Fruit fly (Drosophila melanogaster) whole organism, embryonic: Measurements from ENCODE around the gene Jupiter.
A peak's percentile ranks its signal among the peaks of the same experiment; 100 is the strongest.

Experiments used
- Abd-B ChIP-seq: fragments of 200-800 bp; sonication (Bioruptor generic); optimal IDR thresholded peaks from 2 replicates; lab custom pipeline; 2018; ENCODE audit warnings: missing biosample characterization, mild to moderate bottlenecking, missing genetic modification characterization, moderate library complexity
- Aef1 ChIP-seq: fragments of 200-800 bp; sonication (Bioruptor generic); IDR thresholded peaks from 3 replicates; pipeline ENCODE4 v1.3.6; 2022; ENCODE audit warnings: missing biosample characterization, missing genetic modification characterization
- B-H2 ChIP-seq: fragments of 200-800 bp; sonication (Bioruptor generic); optimal IDR thresholded peaks from 2 replicates; lab custom pipeline; 2018; ENCODE audit warnings: missing biosample characterization, mild to moderate bottlenecking, missing genetic modification characterization
- CG1024 ChIP-seq: fragments of 200-800 bp; sonication (Bioruptor generic); IDR thresholded peaks from 2 replicates; pipeline ENCODE4 v1.3.6; 2022; ENCODE audit warnings: missing biosample characterization, missing genetic modification characterization
- CG10654 ChIP-seq: fragments of 200-800 bp; sonication (Bioruptor generic); optimal IDR thresholded peaks from 2 replicates; lab custom pipeline; 2016; ENCODE audit warnings: missing biosample characterization, missing genetic modification characterization
- CG11085 ChIP-seq: fragments of 200-800 bp; sonication (Bioruptor generic); IDR thresholded peaks from 2 replicates; pipeline ENCODE4 v1.3.6; 2022; ENCODE audit warnings: missing biosample characterization, missing genetic modification characterization
- CG11398 ChIP-seq: fragments of 200-800 bp; sonication (Bioruptor generic); optimal IDR thresholded peaks from 2 replicates; lab custom pipeline; 2016; ENCODE audit warnings: missing biosample characterization, missing genetic modification characterization
- CG11504 ChIP-seq: fragments of 200-800 bp; sonication (Bioruptor generic); optimal IDR thresholded peaks from 3 replicates; lab custom pipeline; 2019; ENCODE audit warnings: missing biosample characterization, mild to moderate bottlenecking, missing genetic modification characterization, moderate library complexity
- CG11560 ChIP-seq: fragments of 200-800 bp; sonication (Bioruptor generic); IDR thresholded peaks from 3 replicates; pipeline ENCODE4 v1.3.6; 2022; ENCODE audit warnings: missing biosample characterization, missing genetic modification characterization
- CG14441 ChIP-seq: fragments of 200-800 bp; sonication (Bioruptor generic); IDR thresholded peaks from 2 replicates; pipeline ENCODE4 v1.3.6; 2022; ENCODE audit warnings: missing biosample characterization, missing genetic modification characterization
- CG16813 ChIP-seq: fragments of 200-800 bp; sonication (Bioruptor generic); IDR thresholded peaks from 3 replicates; pipeline ENCODE4 v1.3.6; 2022; ENCODE audit warnings: missing biosample characterization, missing genetic modification characterization; ENCODE audit not compliant: partially characterized antibody
- CG17568 ChIP-seq: fragments of 200-800 bp; sonication (Bioruptor generic); optimal IDR thresholded peaks from 2 replicates; lab custom pipeline; 2018; ENCODE audit warnings: missing biosample characterization, mild to moderate bottlenecking, missing genetic modification characterization, moderate library complexity
- CG33213 ChIP-seq: fragments of 200-800 bp; sonication (Bioruptor generic); optimal IDR thresholded peaks from 3 replicates; lab custom pipeline; 2016; ENCODE audit warnings: missing biosample characterization, missing genetic modification characterization
- CG3726 ChIP-seq: fragments of 200-800 bp; sonication (Bioruptor generic); IDR thresholded peaks from 3 replicates; pipeline ENCODE4, ENCODE4 v1.3.6; 2022; ENCODE audit warnings: missing biosample characterization, missing genetic modification characterization
- CG3838 ChIP-seq: fragments of 200-800 bp; sonication (Bioruptor generic); optimal IDR thresholded peaks from 3 replicates; lab custom pipeline; 2016; ENCODE audit warnings: missing biosample characterization, missing genetic modification characterization
- CG6765 ChIP-seq: fragments of 200-800 bp; sonication (Bioruptor generic); optimal IDR thresholded peaks from 3 replicates; lab custom pipeline; 2017; ENCODE audit warnings: missing biosample characterization, mild to moderate bottlenecking, missing genetic modification characterization
- CG9215 ChIP-seq: fragments of 200-800 bp; sonication (Bioruptor generic); IDR thresholded peaks from 2 replicates; pipeline ENCODE4 v1.3.6; 2022; ENCODE audit warnings: missing biosample characterization, missing genetic modification characterization
- CG9727 ChIP-seq: fragments of 200-800 bp; sonication (Bioruptor generic); optimal IDR thresholded peaks from 3 replicates; lab custom pipeline; 2017; ENCODE audit warnings: missing biosample characterization, mild to moderate bottlenecking, missing genetic modification characterization
- CHES-1-like ChIP-seq: fragments of 200-800 bp; sonication (Bioruptor generic); optimal IDR thresholded peaks from 2 replicates; lab custom pipeline; 2016; ENCODE audit warnings: missing biosample characterization, missing genetic modification characterization
- Camta ChIP-seq: fragments of 200-800 bp; sonication (Bioruptor generic); optimal IDR thresholded peaks from 2 replicates; lab custom pipeline; 2016; ENCODE audit warnings: missing biosample characterization, missing genetic modification characterization
- CkIIα-i1 ChIP-seq: fragments of 200-800 bp; sonication (Bioruptor generic); IDR thresholded peaks from 2 replicates; pipeline ENCODE4 v1.3.6; 2022; ENCODE audit warnings: missing biosample characterization, missing genetic modification characterization
- CrebB ChIP-seq: fragments of 200-800 bp; sonication (Bioruptor generic); optimal IDR thresholded peaks from 3 replicates; lab custom pipeline; 2018; ENCODE audit warnings: missing biosample characterization, mild to moderate bottlenecking, missing genetic modification characterization
- Dad ChIP-seq: fragments of 200-800 bp; sonication (Bioruptor generic); optimal IDR thresholded peaks from 3 replicates; lab custom pipeline; 2016; ENCODE audit warnings: missing biosample characterization, missing genetic modification characterization
- GATAe ChIP-seq: fragments of 200-800 bp; sonication (Bioruptor generic); conservative IDR thresholded peaks from 2 replicates; pipeline ENCODE4 v1.3.6; 2022; ENCODE audit warnings: missing biosample characterization, missing genetic modification characterization
- H15 ChIP-seq: fragments of 200-800 bp; sonication (Bioruptor generic); IDR thresholded peaks from 3 replicates; pipeline ENCODE4 v1.3.6; 2022; ENCODE audit warnings: missing biosample characterization, missing genetic modification characterization
- Hmr ChIP-seq: fragments of 200-800 bp; sonication (Bioruptor generic); optimal IDR thresholded peaks from 3 replicates; lab custom pipeline; 2017; ENCODE audit warnings: mild to moderate bottlenecking, missing biosample characterization, missing genetic modification reagents, missing genetic modification characterization
- Hmx ChIP-seq: fragments of 200-800 bp; sonication (Bioruptor generic); optimal IDR thresholded peaks from 2 replicates; lab custom pipeline; 2016; ENCODE audit warnings: missing biosample characterization, missing genetic modification characterization
- Jarid2 ChIP-seq: fragments of 200-800 bp; sonication (Bioruptor generic); optimal IDR thresholded peaks from 3 replicates; lab custom pipeline; 2017; ENCODE audit warnings: mild to moderate bottlenecking, missing biosample characterization, missing genetic modification reagents, missing genetic modification characterization
- MBD-R2 ChIP-seq: fragments of 200-800 bp; sonication (Bioruptor generic); IDR thresholded peaks from 2 replicates; pipeline ENCODE4 v1.3.6; 2022; ENCODE audit warnings: missing biosample characterization, missing genetic modification characterization
- Rx ChIP-seq: fragments of 200-800 bp; sonication (Bioruptor generic); IDR thresholded peaks from 2 replicates; pipeline ENCODE4 v1.3.6; 2022; ENCODE audit warnings: missing biosample characterization, missing genetic modification characterization
- Taf1 ChIP-seq: fragments of 200-800 bp; sonication (Bioruptor generic); IDR thresholded peaks from 2 replicates; pipeline ENCODE4 v1.3.6; 2022; ENCODE audit warnings: missing biosample characterization, missing genetic modification characterization
- Xrp1 ChIP-seq: fragments of 200-800 bp; sonication (Bioruptor generic); IDR thresholded peaks from 2 replicates; pipeline ENCODE4 v1.3.6; 2022; ENCODE audit warnings: missing biosample characterization, missing genetic modification characterization
- ab ChIP-seq: fragments of 200-800 bp; sonication (Bioruptor generic); optimal IDR thresholded peaks from 2 replicates; lab custom pipeline; 2016; ENCODE audit warnings: missing biosample characterization, missing genetic modification characterization
- al ChIP-seq: fragments of 200-800 bp; sonication (Bioruptor generic); IDR thresholded peaks from 2 replicates; pipeline ENCODE4 v1.3.6; 2022; ENCODE audit warnings: missing biosample characterization, missing genetic modification characterization
- caup ChIP-seq: fragments of 200-800 bp; sonication (Bioruptor generic); optimal IDR thresholded peaks from 3 replicates; lab custom pipeline; 2017; ENCODE audit warnings: missing biosample characterization, mild to moderate bottlenecking, missing genetic modification characterization, moderate library complexity; ENCODE audit not compliant: severe bottlenecking
- dimm ChIP-seq: fragments of 200-800 bp; sonication (Bioruptor generic); IDR thresholded peaks from 2 replicates; pipeline ENCODE4 v1.3.6; 2022; ENCODE audit warnings: missing biosample characterization, missing genetic modification characterization
- disco-r ChIP-seq: fragments of 200-800 bp; sonication (Bioruptor generic); optimal IDR thresholded peaks from 2 replicates; lab custom pipeline; 2016; ENCODE audit warnings: missing biosample characterization, missing genetic modification characterization
- gt ChIP-seq: fragments of 200-800 bp; sonication (Bioruptor generic); IDR thresholded peaks from 2 replicates; pipeline ENCODE4 v1.3.6; 2022; ENCODE audit warnings: missing biosample characterization, missing genetic modification characterization
- hb ChIP-seq: fragments of 200-800 bp; sonication (Bioruptor generic); IDR thresholded peaks from 3 replicates; pipeline ENCODE4 v1.3.6; 2022; ENCODE audit warnings: missing biosample characterization, missing genetic modification characterization; ENCODE audit not compliant: partially characterized antibody
- hkb ChIP-seq, 2 experiments: fragments of 200-800 bp in 1 of 2; fragments of >200 bp in 1 of 2; sonication (Bioruptor generic) in 1 of 2; IDR thresholded peaks in 1 of 2; optimal IDR thresholded peaks in 1 of 2; 2 replicates each; pipeline versions ENCODE4 v1.3.6 to Lab custom; 2017 to 2022; ENCODE audit warnings: missing biosample characterization in 1 of 2, missing genetic modification characterization in 1 of 2
- inv ChIP-seq: fragments of 200-800 bp; sonication (Bioruptor generic); IDR thresholded peaks from 2 replicates; pipeline ENCODE4 v1.3.6; 2022; ENCODE audit warnings: missing biosample characterization, missing genetic modification characterization; ENCODE audit not compliant: partially characterized antibody
- jigr1 ChIP-seq: fragments of 200-800 bp; sonication (Bioruptor generic); IDR thresholded peaks from 3 replicates; pipeline ENCODE4 v1.3.6; 2022; ENCODE audit warnings: missing biosample characterization, missing genetic modification characterization
- lbe ChIP-seq: fragments of 200-800 bp; sonication (Bioruptor generic); optimal IDR thresholded peaks from 2 replicates; lab custom pipeline; 2016; ENCODE audit warnings: missing biosample characterization, mild to moderate bottlenecking, missing genetic modification characterization
- luna ChIP-seq: fragments of 200-800 bp; sonication (Bioruptor generic); optimal IDR thresholded peaks from 2 replicates; lab custom pipeline; 2016; ENCODE audit warnings: missing biosample characterization, missing genetic modification characterization
- mld ChIP-seq: fragments of 200-800 bp; sonication (Bioruptor generic); IDR thresholded peaks from 3 replicates; pipeline ENCODE4 v1.3.6; 2022; ENCODE audit warnings: missing biosample characterization, missing genetic modification characterization; ENCODE audit not compliant: partially characterized antibody
- pb ChIP-seq: fragments of 200-800 bp; sonication (Bioruptor generic); optimal IDR thresholded peaks from 3 replicates; lab custom pipeline; 2016; ENCODE audit warnings: missing biosample characterization, missing genetic modification characterization
- slp2 ChIP-seq: fragments of 200-800 bp; sonication (Bioruptor generic); optimal IDR thresholded peaks from 2 replicates; lab custom pipeline; 2016; ENCODE audit warnings: missing biosample characterization, missing genetic modification characterization
- z ChIP-seq: fragments of 200-800 bp; sonication (Bioruptor generic); IDR thresholded peaks from 3 replicates; pipeline ENCODE4 v1.3.6; 2022; ENCODE audit warnings: missing biosample characterization, missing genetic modification characterization
- zf30C ChIP-seq: fragments of 200-800 bp; sonication (Bioruptor generic); optimal IDR thresholded peaks from 3 replicates; lab custom pipeline; 2018; ENCODE audit warnings: missing biosample characterization, mild to moderate bottlenecking, missing genetic modification characterization

Gene Jupiter

dm6 chr3R:11581340-11582252, 38.1 kb downstream of the Jupiter start, which contains the start of gene wkd (continued):
- no peak for TF ChIP-seq CG14441 (GFP tag; lab: Robert Waterston, UW)
- TF ChIP-seq CG33213 (GFP tag; lab: Kevin White, UChicago): peak; percentile 67
- TF ChIP-seq CG6765 (GFP tag; lab: Kevin White, UChicago): no peak
- no peak for TF ChIP-seq caup (GFP tag; lab: Kevin White, UChicago)
- TF ChIP-seq dimm (GFP tag; lab: Robert Waterston, UW): no peak
- no peak for TF ChIP-seq CG9727 (GFP tag; lab: Kevin White, UChicago)
- TF ChIP-seq Jarid2: no peak
- TF ChIP-seq Camta (GFP tag; lab: Kevin White, UChicago): no peak
- TF ChIP-seq zf30C (GFP tag; lab: Kevin White, UChicago): no peak
- TF ChIP-seq Xrp1 (GFP tag; lab: Robert Waterston, UW): no peak
- no peak for TF ChIP-seq B-H2 (GFP tag; lab: Kevin White, UChicago)
- TF ChIP-seq inv (GFP tag; lab: Robert Waterston, UW): peak; percentile 78
- TF ChIP-seq Aef1: peak; percentile 67; the same call in 2 of the 3 replicates
- peak; percentile 79 for TF ChIP-seq hb (GFP tag; lab: Robert Waterston, UW)
- no peak for TF ChIP-seq lbe (GFP tag; lab: Kevin White, UChicago)
- peak; percentile 83 for TF ChIP-seq CG16813 (GFP tag; lab: Robert Waterston, UW)
- no peak for TF ChIP-seq CG3726 (GFP tag; lab: Robert Waterston, UW)
- TF ChIP-seq disco-r (GFP tag; lab: Kevin White, UChicago): no peak
- peak; percentile 12 for TF ChIP-seq Dad (GFP tag; lab: Kevin White, UChicago)
- TF ChIP-seq CG11504 (tag; lab: Kevin White, UChicago): no peak
- TF ChIP-seq CG1024: no peak
- TF ChIP-seq gt (GFP tag; lab: Robert Waterston, UW): no peak
- no peak for TF ChIP-seq Rx (GFP tag; lab: Robert Waterston, UW)
- TF ChIP-seq CG9215: no peak
- no peak for TF ChIP-seq jigr1 (GFP tag; lab: Robert Waterston, UW)
- no peak for TF ChIP-seq CrebB (tag; lab: Kevin White, UChicago)
- no peak for TF ChIP-seq CG3838 (GFP tag; lab: Kevin White, UChicago)
- TF ChIP-seq z (GFP tag; lab: Robert Waterston, UW): no peak
- no peak for TF ChIP-seq Hmx (GFP tag; lab: Kevin White, UChicago)
- no peak for TF ChIP-seq slp2 (GFP tag; lab: Kevin White, UChicago)
- peak; percentile 15 for TF ChIP-seq Abd-B (GFP tag; lab: Kevin White, UChicago)
- TF ChIP-seq CG10654 (GFP tag; lab: Kevin White, UChicago): no peak
- peak; percentile 79; the same call in 1 of the 3 replicates for TF ChIP-seq mld
- TF ChIP-seq CHES-1-like (GFP tag; lab: Kevin White, UChicago): peak; percentile 52
- no peak for TF ChIP-seq CG11560 (tag; lab: Robert Waterston, UW)
- TF ChIP-seq ab (GFP tag; lab: Kevin White, UChicago): no peak
- TF ChIP-seq CG11398 (GFP tag; lab: Kevin White, UChicago): no peak
- TF ChIP-seq CkIIα-i1 (GFP tag; lab: Robert Waterston, UW): no peak
- TF ChIP-seq Hmr (GFP tag; lab: Kevin White, UChicago): peak; percentile 13
- no peak for TF ChIP-seq CG11085 (GFP tag; lab: Robert Waterston, UW)
- TF ChIP-seq MBD-R2 (GFP tag; lab: Robert Waterston, UW): peak; percentile 57
- no peak for TF ChIP-seq hkb (optimal IDR thresholded peaks at IDR 0.05; lab: Kevin White, UChicago)
- TF ChIP-seq hkb (GFP tag; IDR thresholded peaks at IDR 0.05; lab: Robert Waterston, UW): peak; percentile 32; the same call in 1 of the 2 replicates
- no peak for TF ChIP-seq H15
- TF ChIP-seq GATAe (GFP tag; lab: Robert Waterston, UW): peak; percentile 29; the same call in 1 of the 2 replicates
- no peak for TF ChIP-seq luna (GFP tag; lab: Kevin White, UChicago)
- no peak for TF ChIP-seq al (GFP tag; lab: Robert Waterston, UW)
- no peak for TF ChIP-seq pb
- TF ChIP-seq CG17568: no peak
- no peak for TF ChIP-seq Taf1 (GFP tag; lab: Robert Waterston, UW)
